Fruit fly (Drosophila melanogaster): ENCODE data around the gene CG31510.

Gene CG31510

dm6 chr3R:25074558-25074964, 48.2 kb downstream of the CG31510 start, which contains the start of the genes shams and CG11920 (continued):
- no peak for TF ChIP-seq Ets96B (tag; optimal IDR thresholded peaks at IDR 0.05)
- TF ChIP-seq CG1621 (tag; optimal IDR thresholded peaks at IDR 0.05): no peak
- TF ChIP-seq CG6792 (GFP tag; optimal IDR thresholded peaks at IDR 0.05): no peak
- TF ChIP-seq CG16779 (tag; optimal IDR thresholded peaks at IDR 0.05): no peak
- TF ChIP-seq CG31627 (GFP tag; optimal IDR thresholded peaks at IDR 0.05): no peak
- TF ChIP-seq Sox102F (GFP tag; optimal IDR thresholded peaks at IDR 0.05): no peak
- TF ChIP-seq cyc (GFP tag; optimal IDR thresholded peaks at IDR 0.05): no peak
- no peak for TF ChIP-seq CG6854 (GFP tag; optimal IDR thresholded peaks at IDR 0.05)
- TF ChIP-seq Hr38 (GFP tag; optimal IDR thresholded peaks at IDR 0.05): no peak
- TF ChIP-seq CG6276 (GFP tag; optimal IDR thresholded peaks at IDR 0.05): no peak
- TF ChIP-seq Sox15 (GFP tag; optimal IDR thresholded peaks at IDR 0.05): no peak
- no peak for TF ChIP-seq CG3919 (GFP tag; optimal IDR thresholded peaks at IDR 0.05)
- TF ChIP-seq CG8319 (GFP tag; optimal IDR thresholded peaks at IDR 0.05): no peak
- TF ChIP-seq CG6808 (GFP tag; optimal IDR thresholded peaks at IDR 0.05): no peak
- no peak for TF ChIP-seq ss (GFP tag; optimal IDR thresholded peaks at IDR 0.05)
- TF ChIP-seq CG11902 (GFP tag; optimal IDR thresholded peaks at IDR 0.05): no peak
- TF ChIP-seq CG15336 (GFP tag; IDR thresholded peaks at IDR 0.05): no peak
- peak; percentile 47 for TF ChIP-seq esn (GFP tag; optimal IDR thresholded peaks at IDR 0.05)
- TF ChIP-seq Eip78C (GFP tag): peak; percentile 82
- peak; percentile 27 for TF ChIP-seq Sox14 (GFP tag; optimal IDR thresholded peaks at IDR 0.05)
- no peak for TF ChIP-seq CG9139 (GFP tag; optimal IDR thresholded peaks at IDR 0.05)
- TF ChIP-seq CG34406 (GFP tag; optimal IDR thresholded peaks at IDR 0.05): no peak
- peak; percentile 1 for TF ChIP-seq achi (GFP tag; optimal IDR thresholded peaks at IDR 0.05)
- TF ChIP-seq acj6 (GFP tag; optimal IDR thresholded peaks at IDR 0.05): peak; percentile 3
- peak; percentile 11 for TF ChIP-seq topi (GFP tag; optimal IDR thresholded peaks at IDR 0.05)
- TF ChIP-seq Smox (GFP tag; optimal IDR thresholded peaks at IDR 0.05): no peak
- TF ChIP-seq CG11762 (GFP tag; optimal IDR thresholded peaks at IDR 0.05; ENCODE audit: insufficient read depth): no peak
- no peak for TF ChIP-seq dsx (GFP tag; optimal IDR thresholded peaks at IDR 0.05; ENCODE audit: poor library complexity, severe bottlenecking)
- TF ChIP-seq Hr4 (GFP tag; optimal IDR thresholded peaks at IDR 0.05): no peak
- TF ChIP-seq CG10669 (GFP tag; optimal IDR thresholded peaks at IDR 0.05): no peak

dm6 chr3R:25070871-25071270, 51.8 kb downstream of the CG31510 start, which contains the start of gene CG11836:
Gene CG11836, plus strand, starts transcription at chr3R:25071126.
- TF ChIP-seq Hr38 (GFP tag; optimal IDR thresholded peaks at IDR 0.05) (no peak), Blimp-1 (GFP tag; optimal IDR thresholded peaks at IDR 0.05) (peak; percentile 46), esn (GFP tag; optimal IDR thresholded peaks at IDR 0.05) (no peak)

DNA sequence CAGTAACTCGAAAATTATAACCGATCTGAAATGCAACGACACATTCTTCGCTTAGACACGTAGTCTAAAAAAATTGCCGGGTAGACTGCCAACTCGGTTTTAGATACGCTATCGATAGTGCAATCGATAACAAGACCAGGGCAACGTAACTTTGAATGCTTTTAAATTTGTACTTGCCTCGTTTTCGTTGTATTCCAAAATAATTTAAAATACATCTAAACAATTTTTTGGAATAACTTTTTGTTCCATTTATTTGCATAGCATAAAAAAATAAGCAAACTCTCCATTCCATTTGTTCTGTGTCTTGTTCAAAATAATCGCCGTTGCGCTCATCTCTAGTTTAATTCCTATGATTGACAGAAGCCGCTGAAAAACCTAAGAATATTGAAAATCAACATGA, 53.2 kb downstream of the CG31510 start, which contains the start of the genes Stt3B and CG11839:
Gene Stt3B (minus strand): TSS at position 69 of the 400 bp plus-strand sequence.
Gene CG11839 (plus strand): TSS at position 359 of the 400 bp plus-strand sequence.
- peak; percentile 81 for TF ChIP-seq lz (GFP tag; optimal IDR thresholded peaks at IDR 0.05)
- peak; percentile 77 for TF ChIP-seq esn (GFP tag; optimal IDR thresholded peaks at IDR 0.05)
- TF ChIP-seq CG32006 (GFP tag; optimal IDR thresholded peaks at IDR 0.05): no peak
- TF ChIP-seq Eip75B (GFP tag; optimal IDR thresholded peaks at IDR 0.05): no peak
- peak; percentile 67 for TF ChIP-seq CG3032 (tag; optimal IDR thresholded peaks at IDR 0.05)
- TF ChIP-seq Gug (GFP tag; IDR thresholded peaks at IDR 0.05): no peak
- peak; percentile 10 for TF ChIP-seq Hr38 (GFP tag; optimal IDR thresholded peaks at IDR 0.05)
- no peak for TF ChIP-seq dsx (GFP tag; optimal IDR thresholded peaks at IDR 0.05; ENCODE audit: poor library complexity, severe bottlenecking)
- TF ChIP-seq CG1621 (tag; optimal IDR thresholded peaks at IDR 0.05): peak; percentile 73
- TF ChIP-seq Sox15 (GFP tag; optimal IDR thresholded peaks at IDR 0.05): peak; percentile 42
- TF ChIP-seq Ets21C (GFP tag; optimal IDR thresholded peaks at IDR 0.05): no peak
- TF ChIP-seq CG8119 (GFP tag; IDR thresholded peaks at IDR 0.05): no peak
- peak; percentile 79 for TF ChIP-seq cyc (GFP tag; optimal IDR thresholded peaks at IDR 0.05)
- peak; percentile 43 for TF ChIP-seq CG8632 (GFP tag; optimal IDR thresholded peaks at IDR 0.05)
- peak; percentile 64 for TF ChIP-seq fkh (GFP tag; optimal IDR thresholded peaks at IDR 0.05)
- TF ChIP-seq CG15336 (GFP tag; IDR thresholded peaks at IDR 0.05): peak; percentile 48; the same call in 1 of the 2 replicates
- TF ChIP-seq CG10631 (GFP tag; optimal IDR thresholded peaks at IDR 0.05): peak; percentile 72
- TF ChIP-seq eg (GFP tag; IDR thresholded peaks at IDR 0.05): no peak
- peak; percentile 85 for TF ChIP-seq CG31627 (GFP tag; optimal IDR thresholded peaks at IDR 0.05)
- TF ChIP-seq CG11902 (GFP tag; optimal IDR thresholded peaks at IDR 0.05): peak; percentile 32
- TF ChIP-seq CG6276 (GFP tag; optimal IDR thresholded peaks at IDR 0.05): no peak

Measured in whole organism, prepupa.